Fruit fly (Drosophila melanogaster): ENCODE data around the gene CG3246.

The CG3246 gene

dm6 chr2L:3472242-3472641 is 10.5 kb upstream of the CG3246 start, which contains the start of gene Pgant4 (continued):
- TF ChIP-seq kay (GFP tag; optimal IDR thresholded peaks at IDR 0.05) (no peak), maf-S (GFP tag; optimal IDR thresholded peaks at IDR 0.05) (no peak), CG6791 (GFP tag; IDR thresholded peaks at IDR 0.05; ENCODE audit: partially characterized antibody) (0 out of 3 replicates have a peak, but pooled peaks have one; percentile 44), abd-A (tag; optimal IDR thresholded peaks at IDR 0.05) (no peak), ems (GFP tag; optimal IDR thresholded peaks at IDR 0.05) (no peak), peb (GFP tag; IDR thresholded peaks at IDR 0.05) (peak; percentile 6; the same call in 1 of the 2 replicates), D19B (GFP tag; optimal IDR thresholded peaks at IDR 0.05) (no peak), bsh (GFP tag; optimal IDR thresholded peaks at IDR 0.05) (peak in 1 of 2 experiments; percentile 40), CG10543 (GFP tag; optimal IDR thresholded peaks at IDR 0.05) (peak; percentile 25), ttk (GFP tag; IDR thresholded peaks at IDR 0.05) (peak; percentile 46; the same call in 1 of the 2 replicates), sim (GFP tag; IDR thresholded peaks at IDR 0.05) (no peak), Ptx1 (GFP tag; IDR thresholded peaks at IDR 0.05) (peak; percentile 78), CG1647 (GFP tag; optimal IDR thresholded peaks at IDR 0.05) (no peak), ftz-f1 (GFP tag; optimal IDR thresholded peaks at IDR 0.05) (peak; percentile 33), pho (GFP tag; optimal IDR thresholded peaks at IDR 0.05) (no peak), Elba2 (GFP tag; optimal IDR thresholded peaks at IDR 0.05) (peak; percentile 55), exex (tag; optimal IDR thresholded peaks at IDR 0.05) (no peak), toy (GFP tag; IDR thresholded peaks at IDR 0.05) (no peak), CG10654 (GFP tag; optimal IDR thresholded peaks at IDR 0.05) (peak; percentile 28), CG13123 (GFP tag; optimal IDR thresholded peaks at IDR 0.05) (peak; percentile 7), sd (tag; optimal IDR thresholded peaks at IDR 0.05) (no peak), CG31441 (GFP tag; IDR thresholded peaks at IDR 0.05) (peak; percentile 28; the same call in 1 of the 2 replicates), nau (GFP tag; optimal IDR thresholded peaks at IDR 0.05) (no peak), Hsf (GFP tag; optimal IDR thresholded peaks at IDR 0.05) (peak; percentile 67), CG18011 (GFP tag; optimal IDR thresholded peaks at IDR 0.05) (no peak), sug (tag; optimal IDR thresholded peaks at IDR 0.05) (peak; percentile 60), CG6175 (GFP tag; IDR thresholded peaks at IDR 0.05) (0 out of 3 replicates have a peak, but pooled peaks have one; percentile 28), ab (GFP tag; optimal IDR thresholded peaks at IDR 0.05) (no peak), sisA (GFP tag; IDR thresholded peaks at IDR 0.05) (peak; percentile 51), CG10979 (tag; optimal IDR thresholded peaks at IDR 0.05) (peak; percentile 47), CG9817 (tag; optimal IDR thresholded peaks at IDR 0.05) (peak; percentile 40), Mad (GFP tag; optimal IDR thresholded peaks at IDR 0.05) (peak; percentile 2), her (GFP tag; optimal IDR thresholded peaks at IDR 0.05) (no peak), Trl (optimal IDR thresholded peaks at IDR 0.05) (no peak), Trl (GFP tag; optimal IDR thresholded peaks at IDR 0.05) (peak; percentile 32), CG18262 (tag; optimal IDR thresholded peaks at IDR 0.05) (peak; percentile 16), NFAT (GFP tag; IDR thresholded peaks at IDR 0.05) (peak; percentile 94), fd96Cb (tag; optimal IDR thresholded peaks at IDR 0.05) (no peak), CG31365 (tag; optimal IDR thresholded peaks at IDR 0.05) (peak; percentile 14), CG1529 (GFP tag; optimal IDR thresholded peaks at IDR 0.05) (no peak), hb (GFP tag; IDR thresholded peaks at IDR 0.05; ENCODE audit: partially characterized antibody) (no peak), CG6689 (GFP tag; IDR thresholded peaks at IDR 0.05) (peak; percentile 37; the same call in 1 of the 2 replicates), Drgx (GFP tag; IDR thresholded peaks at IDR 0.05) (no peak), bcd (GFP tag; optimal IDR thresholded peaks at IDR 0.05) (peak; percentile 31), chinmo (GFP tag; IDR thresholded peaks at IDR 0.05; ENCODE audit: partially characterized antibody) (no peak), unpg (GFP tag; optimal IDR thresholded peaks at IDR 0.05) (peak; percentile 40), kah (GFP tag; optimal IDR thresholded peaks at IDR 0.05) (no peak), Sox100B (GFP tag; optimal IDR thresholded peaks at IDR 0.05) (no peak), Poxn (GFP tag; IDR thresholded peaks at IDR 0.05) (no peak), h (optimal IDR thresholded peaks at IDR 0.05) (no peak), Dip2 (GFP tag; IDR thresholded peaks at IDR 0.05) (peak; percentile 98), Meics (GFP tag; optimal IDR thresholded peaks at IDR 0.05) (peak; percentile 61)
